Worm (Caenorhabditis elegans): ENCODE data around the gene T07E3.3.

ce11 chrIII:6871668-6872067 is 32.0 kb upstream of the T07E3.3 start:
- TF ChIP-seq nfya-1 (tag; optimal IDR thresholded peaks at IDR 0.05; ENCODE audit: insufficient read depth) (peak; percentile 33), ztf-4 (tag; optimal IDR thresholded peaks at IDR 0.05) (no peak), nhr-77 (tag; optimal IDR thresholded peaks at IDR 0.05) (no peak), nhr-237 (tag; optimal IDR thresholded peaks at IDR 0.05) (no peak), nhr-12 (tag; optimal IDR thresholded peaks at IDR 0.05) (no peak), nhr-28 (tag; optimal IDR thresholded peaks at IDR 0.05) (no peak)
